Worm (Caenorhabditis elegans) whole organism, L2 larva: ENCODE results near the gene str-86.

Source experiments
- C34F6.9 ChIP-seq: fragments of 150-350 bp; optimal IDR thresholded peaks from 2 replicates; lab custom pipeline; 2014; ENCODE audit warnings: missing biosample characterization, missing genetic modification characterization
- F13H6.1 ChIP-seq: sonication (generic microtip); optimal IDR thresholded peaks from 2 replicates; lab custom pipeline; 2016; ENCODE audit warnings: missing genetic modification characterization, missing compliant biosample characterization
- R02D3.7 ChIP-seq: fragments of 150-350 bp; optimal IDR thresholded peaks from 2 replicates; lab custom pipeline; 2014; ENCODE audit warnings: missing biosample characterization, missing genetic modification characterization
- Y55F3AM.14 ChIP-seq: fragments of 200-800 bp; sonication (Bioruptor generic); optimal IDR thresholded peaks from 2 replicates; lab custom pipeline; 2018; ENCODE audit warnings: mild to moderate bottlenecking, missing genetic modification characterization, missing compliant biosample characterization
- ZK546.5 ChIP-seq: sonication (generic microtip); optimal IDR thresholded peaks from 2 replicates; lab custom pipeline; 2017; ENCODE audit warnings: missing biosample characterization, missing genetic modification characterization
- alr-1 ChIP-seq: fragments of 150-350 bp; optimal IDR thresholded peaks from 2 replicates; lab custom pipeline; 2014; ENCODE audit warnings: missing biosample characterization, missing genetic modification characterization
- aly-2 ChIP-seq: fragments of 150-350 bp; optimal IDR thresholded peaks from 2 replicates; lab custom pipeline; 2014; ENCODE audit warnings: missing biosample characterization, missing genetic modification characterization
- ama-1 ChIP-seq: fragments of 150-350 bp; optimal IDR thresholded peaks from 2 replicates; lab custom pipeline; 2018; ENCODE audit warnings: inconsistent platforms
- blmp-1 ChIP-seq: sonication (generic microtip); optimal IDR thresholded peaks from 2 replicates; lab custom pipeline; 2017; ENCODE audit warnings: missing genetic modification characterization, mild to moderate bottlenecking, missing compliant biosample characterization, antibody characterized with exemption, moderate library complexity; ENCODE audit not compliant: insufficient read depth
- ceh-16 ChIP-seq: fragments of 150-350 bp; optimal IDR thresholded peaks from 2 replicates; lab custom pipeline; 2014; ENCODE audit warnings: missing biosample characterization, missing genetic modification characterization
- ceh-82 ChIP-seq: fragments of 150-350 bp; optimal IDR thresholded peaks from 2 replicates; lab custom pipeline; 2014; ENCODE audit warnings: missing biosample characterization, missing genetic modification characterization
- crh-2 ChIP-seq: sonication (generic microtip); optimal IDR thresholded peaks from 2 replicates; lab custom pipeline; 2017; ENCODE audit warnings: missing biosample characterization, missing genetic modification characterization
- dmd-4 ChIP-seq: sonication (generic microtip); optimal IDR thresholded peaks from 2 replicates; lab custom pipeline; 2017; ENCODE audit warnings: missing biosample characterization, missing genetic modification characterization
- egl-27 ChIP-seq: sonication (generic microtip); optimal IDR thresholded peaks from 3 replicates; lab custom pipeline; 2017; ENCODE audit warnings: missing biosample characterization, missing genetic modification reagents, missing genetic modification characterization
- elt-1 ChIP-seq: fragments of 150-350 bp; optimal IDR thresholded peaks from 2 replicates; lab custom pipeline; 2014; ENCODE audit warnings: missing biosample characterization, missing genetic modification characterization
- elt-3 ChIP-seq: sonication (generic microtip); optimal IDR thresholded peaks from 2 replicates; lab custom pipeline; 2017; ENCODE audit warnings: missing biosample characterization, missing genetic modification characterization
- fos-1 ChIP-seq: fragments of 150-350 bp; optimal IDR thresholded peaks from 2 replicates; lab custom pipeline; 2014; ENCODE audit warnings: missing biosample characterization, missing genetic modification characterization
- gmeb-1 ChIP-seq: fragments of 150-350 bp; optimal IDR thresholded peaks from 2 replicates; lab custom pipeline; 2014; ENCODE audit warnings: missing biosample characterization, missing genetic modification characterization
- lin-13 ChIP-seq: fragments of 150-350 bp; optimal IDR thresholded peaks from 2 replicates; lab custom pipeline; 2014; ENCODE audit warnings: missing biosample characterization, missing genetic modification reagents, missing genetic modification characterization
- lin-39 ChIP-seq: fragments of 150-350 bp; optimal IDR thresholded peaks from 2 replicates; lab custom pipeline; 2014; ENCODE audit warnings: missing biosample characterization, missing genetic modification reagents, missing genetic modification characterization
- lsy-2 ChIP-seq, 2 experiments: fragments of 150-350 bp in 1 of 2; sonication (generic microtip) in 1 of 2; optimal IDR thresholded peaks; 2 replicates each; lab custom pipeline; 2014 to 2017; ENCODE audit warnings: missing biosample characterization in 2 of 2, missing genetic modification characterization in 2 of 2
- mbf-1 ChIP-seq: sonication (generic microtip); optimal IDR thresholded peaks from 2 replicates; lab custom pipeline; 2017; ENCODE audit warnings: missing biosample characterization, missing genetic modification characterization
- mdl-1 ChIP-seq, 2 experiments: fragments of 150-350 bp in 1 of 2; sonication (generic microtip) in 1 of 2; optimal IDR thresholded peaks; 2 replicates each; lab custom pipeline; 2017; ENCODE audit warnings: missing biosample characterization in 2 of 2, missing genetic modification characterization in 2 of 2
- nhr-10 ChIP-seq: sonication (generic microtip); optimal IDR thresholded peaks from 2 replicates; lab custom pipeline; 2017; ENCODE audit warnings: missing biosample characterization, missing genetic modification characterization
- nhr-11 ChIP-seq: fragments of 150-350 bp; optimal IDR thresholded peaks from 2 replicates; lab custom pipeline; 2014; ENCODE audit warnings: missing biosample characterization, missing genetic modification characterization
- nhr-12 ChIP-seq: fragments of 150-350 bp; optimal IDR thresholded peaks from 2 replicates; lab custom pipeline; 2014; ENCODE audit warnings: missing biosample characterization, missing genetic modification characterization
- nhr-129 ChIP-seq: fragments of 150-350 bp; optimal IDR thresholded peaks from 2 replicates; lab custom pipeline; 2014; ENCODE audit warnings: missing biosample characterization, missing genetic modification characterization
- nhr-21 ChIP-seq: fragments of 150-350 bp; optimal IDR thresholded peaks from 2 replicates; lab custom pipeline; 2014; ENCODE audit warnings: missing biosample characterization, missing genetic modification characterization
- nhr-25 ChIP-seq: fragments of 150-350 bp; sonication (generic microtip); optimal IDR thresholded peaks from 3 replicates; lab custom pipeline; 2014; ENCODE audit warnings: missing biosample characterization, missing genetic modification characterization
- nhr-6 ChIP-seq: fragments of 150-350 bp; optimal IDR thresholded peaks from 2 replicates; lab custom pipeline; 2014; ENCODE audit warnings: missing biosample characterization, missing genetic modification characterization
- peb-1 ChIP-seq: fragments of 150-350 bp; optimal IDR thresholded peaks from 2 replicates; lab custom pipeline; 2014; ENCODE audit warnings: missing biosample characterization, missing genetic modification characterization
- sem-4 ChIP-seq: fragments of 150-350 bp; optimal IDR thresholded peaks from 2 replicates; lab custom pipeline; 2014; ENCODE audit warnings: missing biosample characterization, missing genetic modification reagents, missing genetic modification characterization
- skn-1 ChIP-seq: sonication (generic microtip); optimal IDR thresholded peaks from 2 replicates; lab custom pipeline; 2017; ENCODE audit warnings: missing biosample characterization, missing genetic modification characterization
- sma-3 ChIP-seq: sonication (generic microtip); optimal IDR thresholded peaks from 2 replicates; lab custom pipeline; 2016; ENCODE audit warnings: missing genetic modification reagents, missing genetic modification characterization, missing compliant biosample characterization
- sma-9 ChIP-seq, 2 experiments: fragments of 150-350 bp in 1 of 2; sonication (generic microtip) in 1 of 2; optimal IDR thresholded peaks; 2 replicates each; lab custom pipeline; 2014 to 2016; ENCODE audit warnings: missing genetic modification characterization in 2 of 2, mild to moderate bottlenecking in 1 of 2, missing biosample characterization in 1 of 2, missing compliant biosample characterization in 1 of 2, missing genetic modification reagents in 1 of 2, moderate library complexity in 1 of 2
- snpc-4 ChIP-seq: fragments of 150-350 bp; optimal IDR thresholded peaks from 2 replicates; lab custom pipeline; 2014; ENCODE audit warnings: missing biosample characterization, missing genetic modification characterization
- unc-39 ChIP-seq: fragments of 150-350 bp; optimal IDR thresholded peaks from 2 replicates; lab custom pipeline; 2014; ENCODE audit warnings: missing biosample characterization, missing genetic modification characterization
- unc-55 ChIP-seq: fragments of 150-350 bp; sonication (generic microtip); optimal IDR thresholded peaks from 3 replicates; lab custom pipeline; 2014; ENCODE audit warnings: missing biosample characterization, missing genetic modification reagents, missing genetic modification characterization
- zag-1 ChIP-seq: fragments of 150-350 bp; optimal IDR thresholded peaks from 2 replicates; lab custom pipeline; 2014; ENCODE audit warnings: missing biosample characterization, missing genetic modification characterization
- ztf-1 ChIP-seq: fragments of 200-800 bp; sonication (Bioruptor generic); conservative IDR thresholded peaks from 2 replicates; pipeline ENCODE4 v1.3.6; 2022; ENCODE audit warnings: missing genetic modification characterization, missing compliant biosample characterization
- ztf-11 ChIP-seq: sonication (generic microtip); optimal IDR thresholded peaks from 2 replicates; lab custom pipeline; 2017; ENCODE audit warnings: missing biosample characterization, missing genetic modification characterization
- ztf-4 ChIP-seq: fragments of 150-350 bp; optimal IDR thresholded peaks from 2 replicates; lab custom pipeline; 2014; ENCODE audit warnings: missing biosample characterization, missing genetic modification characterization

The str-86 gene

ce11 chrV:8990194-8990649 is 6.7 kb upstream of the str-86 start, which contains the start of gene F59E11.7:
Gene F59E11.7 (plus strand): TSS chrV:8990244.
- TF ChIP-seq R02D3.7 (tag; lab: Kevin White, UChicago) (no peak), sma-3 (GFP tag; lab: Kevin White, UChicago) (peak; percentile 11), nhr-25 (tag; lab: Kevin White, UChicago) (peak; percentile 77)
- TF ChIP-seq, all 48 proteins: peak for 2

ce11 chrV:8988104-8988503 is 4.6 kb upstream of the str-86 start, which contains the start of gene str-87:
Gene str-87 (minus strand): TSS chrV:8988204.
- TF ChIP-seq nhr-21 (no peak), egl-27 (tag; lab: Kevin White, UChicago) (no peak), C34F6.9 (tag; lab: Kevin White, UChicago) (no peak), ama-1 (no peak), lsy-2 (tag; optimal IDR thresholded peaks at IDR 0.05; lab: Kevin White, UChicago) (no peak), ZK546.5 (tag; lab: Kevin White, UChicago) (no peak), zag-1 (tag; lab: Kevin White, UChicago) (no peak), sem-4 (tag; lab: Kevin White, UChicago) (no peak), snpc-4 (tag; lab: Kevin White, UChicago) (no peak), ztf-1 (GFP tag; lab: Robert Waterston, UW) (no peak), ceh-82 (tag; lab: Kevin White, UChicago) (no peak), nhr-10 (tag; lab: Kevin White, UChicago) (no peak), elt-1 (no peak), ztf-11 (no peak), unc-39 (tag; lab: Kevin White, UChicago) (no peak), crh-2 (tag; lab: Kevin White, UChicago) (no peak), lin-39 (tag; lab: Kevin White, UChicago) (no peak), nhr-129 (tag; lab: Kevin White, UChicago) (no peak), sma-9 (GFP tag; optimal IDR thresholded peaks at IDR 0.05; lab: Kevin White, UChicago) (no peak), sma-9 (tag; optimal IDR thresholded peaks at IDR 0.05; lab: Kevin White, UChicago) (no peak), gmeb-1 (no peak)
- TF ChIP-seq, all 48 proteins: peak for 0

- no peak for TF ChIP-seq mdl-1 (tag; optimal IDR thresholded peaks at IDR 0.05; lab: Kevin White, UChicago)
- TF ChIP-seq nhr-6, result no peak
- no peak for TF ChIP-seq nhr-129 (tag; lab: Kevin White, UChicago)
- TF ChIP-seq mbf-1, result no peak
- no peak for TF ChIP-seq peb-1 (tag; lab: Kevin White, UChicago)
- TF ChIP-seq nhr-10 (tag; lab: Kevin White, UChicago), result no peak
- no peak for TF ChIP-seq Y55F3AM.14 (GFP tag; lab: Kevin White, UChicago)
- TF ChIP-seq F13H6.1 (tag; lab: Kevin White, UChicago), result no peak
- TF ChIP-seq ztf-4 (tag; lab: Kevin White, UChicago), result no peak
- TF ChIP-seq elt-1, result no peak
- TF ChIP-seq ZK546.5 (tag; lab: Kevin White, UChicago), result no peak
- no peak for TF ChIP-seq zag-1 (tag; lab: Kevin White, UChicago)
- TF ChIP-seq unc-39 (tag; lab: Kevin White, UChicago), result no peak
- no peak for TF ChIP-seq blmp-1
- TF ChIP-seq ama-1, result no peak
- TF ChIP-seq egl-27 (tag; lab: Kevin White, UChicago), result no peak
- TF ChIP-seq ceh-16 (tag; lab: Kevin White, UChicago), result no peak
- no peak for TF ChIP-seq sem-4 (tag; lab: Kevin White, UChicago)
- TF ChIP-seq dmd-4, result no peak
- TF ChIP-seq, all 48 proteins: peak for 0
Observed at ce11 chrV:8985740-8986139, 2.2 kb upstream of the str-86 start, which contains the start of gene str-85. Gene str-85 (minus strand): TSS chrV:8985840.

ce11 chrV:8984783-8985182 is 1.3 kb upstream of the str-86 start:
- TF ChIP-seq peb-1 (tag; lab: Kevin White, UChicago) (no peak), aly-2 (no peak), gmeb-1 (no peak), lin-39 (tag; lab: Kevin White, UChicago) (no peak)
- TF ChIP-seq, all 48 proteins: peak for 0

- TF ChIP-seq sma-3 (GFP tag; lab: Kevin White, UChicago) (no peak), dmd-4 (no peak), ztf-4 (tag; lab: Kevin White, UChicago) (no peak), zag-1 (tag; lab: Kevin White, UChicago) (no peak), unc-55 (GFP tag; lab: Kevin White, UChicago) (no peak), nhr-12 (no peak), elt-3 (no peak), fos-1 (no peak), skn-1 (tag; lab: Kevin White, UChicago) (no peak), sem-4 (tag; lab: Kevin White, UChicago) (no peak), ama-1 (no peak), alr-1 (tag; lab: Kevin White, UChicago) (no peak), nhr-11 (tag; lab: Kevin White, UChicago) (no peak), lin-13 (no peak), ceh-82 (tag; lab: Kevin White, UChicago) (no peak)
Observed at ce11 chrV:8980845-8981244, 2.7 kb downstream of the str-86 start, which contains the start of gene str-84. Gene str-84 (minus strand): TSS chrV:8980945.
